Fruit fly (Drosophila melanogaster) whole organism, wandering third instar larva: ENCODE measurements around the gene CG33288.

ENCODE experiments used
- CG32264 ChIP-seq: fragments of 200-800 bp; sonication (Bioruptor generic); optimal IDR thresholded peaks from 2 replicates; lab custom pipeline; 2016; ENCODE audit warnings: missing biosample characterization, missing genetic modification characterization
- CrebA ChIP-seq: fragments of 200-800 bp; sonication (Bioruptor generic); optimal IDR thresholded peaks from 2 replicates; lab custom pipeline; 2016; ENCODE audit warnings: missing biosample characterization, mild to moderate bottlenecking, missing genetic modification characterization, borderline replicate concordance
- Dfd ChIP-seq: fragments of >200 bp; optimal IDR thresholded peaks from 2 replicates; lab custom pipeline; 2017; ENCODE audit warnings: missing biosample characterization, missing genetic modification characterization
- Dif ChIP-seq: fragments of 200-275, 200-300 bp; sonication (Bioruptor generic); optimal IDR thresholded peaks from 2 replicates; lab custom pipeline; 2018; ENCODE audit warnings: missing biosample characterization, missing genetic modification characterization; ENCODE audit not compliant: partially characterized antibody
- GATAd ChIP-seq: sonication (Bioruptor generic); optimal IDR thresholded peaks from 2 replicates; lab custom pipeline; 2016; ENCODE audit warnings: missing biosample characterization, missing genetic modification characterization
- HLH106 ChIP-seq: fragments of 200-800 bp; optimal IDR thresholded peaks from 3 replicates; lab custom pipeline; 2019; ENCODE audit warnings: missing biosample characterization, mild to moderate bottlenecking, missing genetic modification characterization, moderate library complexity
- Hnf4 ChIP-seq: fragments of 200-800 bp; sonication (Bioruptor generic); optimal IDR thresholded peaks from 2 replicates; lab custom pipeline; 2016; ENCODE audit warnings: missing biosample characterization, mild to moderate bottlenecking, missing genetic modification characterization
- Hr83 ChIP-seq: fragments of 200-300 bp; sonication (Bioruptor generic); optimal IDR thresholded peaks from 2 replicates; lab custom pipeline; 2016; ENCODE audit warnings: missing biosample characterization, mild to moderate bottlenecking, missing genetic modification characterization, moderate library complexity; ENCODE audit not compliant: poor library complexity, severe bottlenecking
- Jra ChIP-seq: sonication (Bioruptor generic); optimal IDR thresholded peaks from 2 replicates; lab custom pipeline; 2016; ENCODE audit warnings: missing biosample characterization, missing genetic modification characterization
- Mio ChIP-seq: sonication (Bioruptor generic); optimal IDR thresholded peaks from 2 replicates; lab custom pipeline; 2016; ENCODE audit warnings: missing biosample characterization, missing genetic modification characterization
- Myc ChIP-seq: fragments of >200 bp; optimal IDR thresholded peaks from 2 replicates; lab custom pipeline; 2017
- N ChIP-seq: fragments of >200 bp; optimal IDR thresholded peaks from 2 replicates; lab custom pipeline; 2018; ENCODE audit warnings: missing biosample characterization, missing external identifiers, missing genetic modification characterization
- OdsH ChIP-seq: fragments of 200-800 bp; sonication (Bioruptor generic); optimal IDR thresholded peaks from 2 replicates; lab custom pipeline; 2016; ENCODE audit warnings: missing biosample characterization, mild to moderate bottlenecking, missing genetic modification characterization
- Rel ChIP-seq, 2 experiments: fragments of 200-800 bp; sonication (Bioruptor generic) in 1 of 2; optimal IDR thresholded peaks; 2 replicates in 1 of 2; 3 replicates in 1 of 2; lab custom pipeline; 2016 to 2019; ENCODE audit warnings: mild to moderate bottlenecking in 2 of 2, missing biosample characterization in 2 of 2, missing genetic modification characterization in 2 of 2, moderate library complexity in 1 of 2
- Sp1 ChIP-seq: fragments of 200-800 bp; sonication (Bioruptor generic); optimal IDR thresholded peaks from 3 replicates; lab custom pipeline; 2019; ENCODE audit warnings: missing biosample characterization, mild to moderate bottlenecking, missing genetic modification characterization, moderate library complexity
- Vsx2 ChIP-seq: fragments of 200-300, 225-300 bp; sonication (Bioruptor generic); optimal IDR thresholded peaks from 2 replicates; lab custom pipeline; 2018; ENCODE audit warnings: missing biosample characterization, missing genetic modification characterization; ENCODE audit not compliant: partially characterized antibody
- br ChIP-seq: fragments of 200-800 bp; sonication (Bioruptor generic); optimal IDR thresholded peaks from 2 replicates; lab custom pipeline; 2016; ENCODE audit warnings: missing biosample characterization, missing genetic modification characterization
- brk ChIP-seq: fragments of 200-800 bp; sonication (Bioruptor generic); optimal IDR thresholded peaks from 2 replicates; lab custom pipeline; 2016; ENCODE audit warnings: missing biosample characterization, mild to moderate bottlenecking, missing genetic modification characterization
- dl ChIP-seq, 2 experiments: fragments of 175-275, 200-275 bp in 1 of 2; fragments of 200-275 bp in 1 of 2; sonication (Bioruptor generic); optimal IDR thresholded peaks; lab custom pipeline; 2018; ENCODE audit warnings: mild to moderate bottlenecking in 2 of 2, missing biosample characterization in 2 of 2, missing genetic modification characterization in 2 of 2, moderate library complexity in 2 of 2; ENCODE audit not compliant: partially characterized antibody in 2 of 2, insufficient read depth in 1 of 2
- dmrt93B ChIP-seq: fragments of 200-800 bp; sonication (Bioruptor generic); optimal IDR thresholded peaks from 2 replicates; lab custom pipeline; 2018; ENCODE audit warnings: missing biosample characterization, mild to moderate bottlenecking, missing genetic modification characterization
- dsf ChIP-seq: sonication (Bioruptor generic); optimal IDR thresholded peaks from 2 replicates; lab custom pipeline; 2016; ENCODE audit warnings: missing biosample characterization, missing genetic modification characterization, borderline replicate concordance
- ey ChIP-seq: fragments of 200-800 bp; sonication (Bioruptor generic); optimal IDR thresholded peaks from 2 replicates; lab custom pipeline; 2016; ENCODE audit warnings: missing biosample characterization, missing genetic modification characterization
- foxo ChIP-seq, 2 experiments: fragments of 200-800 bp; sonication (Bioruptor generic); optimal IDR thresholded peaks; 2 replicates in 1 of 2; 3 replicates in 1 of 2; lab custom pipeline; 2016 to 2017; ENCODE audit warnings: missing biosample characterization in 2 of 2, missing genetic modification characterization in 2 of 2
- fru ChIP-seq: fragments of 200-800 bp; sonication (Bioruptor generic); optimal IDR thresholded peaks from 3 replicates; lab custom pipeline; 2016; ENCODE audit warnings: missing biosample characterization, mild to moderate bottlenecking, missing genetic modification characterization
- h ChIP-seq: fragments of 200-800 bp; sonication (Bioruptor generic); optimal IDR thresholded peaks from 3 replicates; lab custom pipeline; 2016; ENCODE audit warnings: missing biosample characterization, mild to moderate bottlenecking, missing genetic modification characterization
- lola ChIP-seq: fragments of >200 bp; optimal IDR thresholded peaks from 2 replicates; lab custom pipeline; 2017; ENCODE audit warnings: missing biosample characterization, missing genetic modification characterization
- pan ChIP-seq: fragments of >200 bp; optimal IDR thresholded peaks from 2 replicates; lab custom pipeline; 2017
- psq ChIP-seq: fragments of 200-800 bp; sonication (Bioruptor generic); optimal IDR thresholded peaks from 3 replicates; lab custom pipeline; 2017; ENCODE audit warnings: missing biosample characterization, mild to moderate bottlenecking, missing genetic modification characterization, moderate library complexity
- rgr ChIP-seq: fragments of 200-800 bp; sonication (Bioruptor generic); optimal IDR thresholded peaks from 3 replicates; lab custom pipeline; 2016; ENCODE audit warnings: missing biosample characterization, mild to moderate bottlenecking, missing genetic modification characterization
- sage ChIP-seq: fragments of 200-800 bp; sonication (Bioruptor generic); optimal IDR thresholded peaks from 2 replicates; lab custom pipeline; 2016; ENCODE audit warnings: missing biosample characterization, mild to moderate bottlenecking, missing genetic modification characterization
- sv ChIP-seq: fragments of 200-800 bp; sonication (Bioruptor generic); optimal IDR thresholded peaks from 3 replicates; lab custom pipeline; 2016; ENCODE audit warnings: missing biosample characterization, missing genetic modification characterization
- tai ChIP-seq: sonication (Bioruptor generic); optimal IDR thresholded peaks from 2 replicates; lab custom pipeline; 2016; ENCODE audit warnings: missing biosample characterization, missing genetic modification characterization
- usp ChIP-seq: fragments of >200 bp; optimal IDR thresholded peaks from 2 replicates; lab custom pipeline; 2017; ENCODE audit warnings: missing biosample characterization, missing genetic modification characterization
- woc ChIP-seq: sonication (Bioruptor generic); optimal IDR thresholded peaks from 2 replicates; lab custom pipeline; 2016; ENCODE audit warnings: missing biosample characterization, mild to moderate bottlenecking, missing genetic modification characterization

Gene CG33288

DNA sequence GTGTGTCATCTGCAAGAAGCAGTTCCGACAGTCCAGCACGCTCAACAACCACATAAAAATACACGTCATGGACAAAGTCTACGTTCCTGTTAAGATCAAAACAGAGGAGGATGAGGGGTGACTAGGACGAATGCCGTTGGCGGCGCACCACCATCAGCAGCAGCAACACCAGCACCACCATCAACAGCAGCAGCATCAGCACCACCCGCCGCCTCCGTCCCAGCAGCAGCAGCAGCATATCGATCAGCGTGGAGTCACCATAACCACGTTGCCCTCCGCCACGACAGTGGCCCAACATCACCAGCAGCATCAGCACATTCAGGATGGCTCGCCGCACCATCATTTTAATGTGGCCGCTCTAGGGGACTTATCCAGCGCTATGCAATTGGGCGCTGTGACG lies 8.5 kb downstream of the CG33288 start:
- no peak for TF ChIP-seq Hr83
- TF ChIP-seq Dfd (GFP tag; lab: Kevin White, UChicago) = peak; percentile 91
- no peak for TF ChIP-seq br (GFP tag; lab: Kevin White, UChicago)
- no peak for TF ChIP-seq Dif
- no peak for TF ChIP-seq tai (GFP tag; lab: Kevin White, UChicago)

DNA sequence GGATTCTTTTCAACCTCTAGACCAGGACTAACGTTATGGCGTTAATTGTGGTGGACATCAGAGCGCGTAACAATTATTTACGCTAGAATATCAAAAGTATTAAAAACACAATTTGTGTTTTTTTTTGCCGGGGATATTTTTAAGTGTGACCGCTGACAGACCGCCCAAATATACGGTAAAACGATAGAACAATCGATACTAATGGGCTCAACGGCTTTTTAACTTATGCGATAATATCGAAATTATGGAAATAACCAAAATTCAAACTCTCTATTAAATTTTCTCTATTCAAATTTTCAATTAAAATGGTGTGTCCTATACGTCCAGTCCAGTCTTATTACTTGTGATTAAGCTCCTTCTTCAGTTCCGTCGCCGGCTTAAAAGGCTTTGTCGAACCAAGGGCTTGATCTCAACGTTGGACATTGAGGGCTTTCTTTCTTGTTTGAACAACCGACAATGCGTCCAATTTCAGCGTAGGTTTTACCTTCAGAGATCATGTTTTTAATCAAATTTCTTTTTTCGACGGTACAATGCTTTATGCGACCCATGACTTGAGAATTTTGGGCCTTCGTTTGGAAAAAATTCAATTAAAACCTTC lies 13.7 kb downstream of the CG33288 start, which contains the start of gene CG5664:
TSS of gene CG5664 (minus strand) at position 148 of the 598 bp plus-strand sequence.
- peak; percentile 3 for TF ChIP-seq brk (GFP tag; lab: Kevin White, UChicago)
- no peak for TF ChIP-seq pan (lab: Kevin White, UChicago)
- TF ChIP-seq lola (GFP tag; lab: Kevin White, UChicago) = no peak
- no peak for TF ChIP-seq GATAd
- TF ChIP-seq psq (GFP tag; lab: Kevin White, UChicago) = no peak
- no peak for TF ChIP-seq Dif
- TF ChIP-seq CG32264 (GFP tag; lab: Kevin White, UChicago) = no peak
- TF ChIP-seq Rel (GFP tag; optimal IDR thresholded peaks at IDR 0.05; lab: Kevin White, UChicago) = no peak
- peak; percentile 94 for TF ChIP-seq Rel (tag; optimal IDR thresholded peaks at IDR 0.05; lab: Kevin White, UChicago)
- TF ChIP-seq woc (GFP tag; lab: Kevin White, UChicago) = no peak
- TF ChIP-seq sv (GFP tag; lab: Kevin White, UChicago) = no peak
- no peak for TF ChIP-seq dsf (GFP tag; lab: Kevin White, UChicago)
- no peak for TF ChIP-seq rgr (GFP tag; lab: Kevin White, UChicago)
- no peak for TF ChIP-seq sage (GFP tag; lab: Kevin White, UChicago)
- TF ChIP-seq Jra (GFP tag; lab: Kevin White, UChicago) = no peak
- TF ChIP-seq br (GFP tag; lab: Kevin White, UChicago) = no peak

dm6 chr3L:21444719-21445118 lies 17.1 kb downstream of the CG33288 start, which contains the start of gene Alp1:
Alp1 (minus strand) TSS chr3L:21444819.
- TF ChIP-seq CG32264 (GFP tag; lab: Kevin White, UChicago) (no peak), N (GFP tag; lab: Kevin White, UChicago) (no peak), CrebA (no peak), h (GFP tag; lab: Kevin White, UChicago) (no peak), Dif (no peak), foxo (GFP tag; optimal IDR thresholded peaks at IDR 0.05; lab: Kevin White, UChicago) (no peak)

dm6 chr3L:21445704-21446103 lies 18.1 kb downstream of the CG33288 start, which contains the start of gene Syx7:
Syx7 (plus strand) TSS chr3L:21445834.
- no peak for TF ChIP-seq psq (GFP tag; lab: Kevin White, UChicago)
- TF ChIP-seq CG32264 (GFP tag; lab: Kevin White, UChicago) = no peak
- TF ChIP-seq fru (GFP tag; lab: Kevin White, UChicago) = no peak
- no peak for TF ChIP-seq Vsx2 (GFP tag; lab: Kevin White, UChicago)
- no peak for TF ChIP-seq woc (GFP tag; lab: Kevin White, UChicago)
- no peak for TF ChIP-seq lola (GFP tag; lab: Kevin White, UChicago)
- TF ChIP-seq usp (GFP tag; lab: Kevin White, UChicago) = no peak
- no peak for TF ChIP-seq Sp1 (GFP tag; lab: Kevin White, UChicago)
- peak; percentile 36 for TF ChIP-seq rgr (GFP tag; lab: Kevin White, UChicago)
- TF ChIP-seq OdsH (GFP tag; lab: Kevin White, UChicago) = no peak
- TF ChIP-seq Hr83 = peak; percentile 40
- no peak for TF ChIP-seq CrebA
- no peak for TF ChIP-seq N (GFP tag; lab: Kevin White, UChicago)
- TF ChIP-seq HLH106 = no peak
- TF ChIP-seq brk (GFP tag; lab: Kevin White, UChicago) = no peak
- TF ChIP-seq h (GFP tag; lab: Kevin White, UChicago) = peak; percentile 44
- no peak for TF ChIP-seq pan (lab: Kevin White, UChicago)
- no peak for TF ChIP-seq Jra (GFP tag; lab: Kevin White, UChicago)
- TF ChIP-seq sage (GFP tag; lab: Kevin White, UChicago) = no peak
- TF ChIP-seq Mio = no peak
- no peak for TF ChIP-seq dmrt93B (GFP tag; lab: Kevin White, UChicago)
- TF ChIP-seq Dfd (GFP tag; lab: Kevin White, UChicago) = no peak
- peak; percentile 7 for TF ChIP-seq ey
- no peak for TF ChIP-seq dl (GFP tag; optimal IDR thresholded peaks at IDR 0.05; lab: Kevin White, UChicago; ENCODE audit: insufficient read depth in 1 of 2, partially characterized antibody in 2 of 2)
- peak; percentile 28 for TF ChIP-seq Myc (lab: Kevin White, UChicago)
- TF ChIP-seq Rel (GFP tag; optimal IDR thresholded peaks at IDR 0.05; lab: Kevin White, UChicago) = no peak
- TF ChIP-seq Rel (tag; optimal IDR thresholded peaks at IDR 0.05; lab: Kevin White, UChicago) = peak; percentile 61
- no peak for TF ChIP-seq foxo (GFP tag; optimal IDR thresholded peaks at IDR 0.05; lab: Kevin White, UChicago)
- TF ChIP-seq Hnf4 (GFP tag; lab: Kevin White, UChicago) = peak; percentile 35
